Fruit fly (Drosophila melanogaster) whole organism: ENCODE measurements around the gene kek5.

Experiments used
- CG8478 ChIP-seq: fragments of >200 bp; optimal IDR thresholded peaks from 2 replicates; lab custom pipeline; 2018; ENCODE audit warnings: inconsistent platforms
- EcR ChIP-seq, 2 experiments: fragments of >200 bp; optimal IDR thresholded peaks; 2 replicates each; lab custom pipeline; 2017; ENCODE audit warnings: missing biosample characterization in 2 of 2, missing genetic modification characterization in 2 of 2, missing genetic modification reagents in 2 of 2
- pan ChIP-seq: fragments of >200 bp; optimal IDR thresholded peaks from 2 replicates; lab custom pipeline; 2017
- psq ChIP-seq: fragments of >200 bp; optimal IDR thresholded peaks from 2 replicates; lab custom pipeline; 2017
- usp ChIP-seq: fragments of >200 bp; optimal IDR thresholded peaks from 2 replicates; lab custom pipeline; 2017; ENCODE audit warnings: missing biosample characterization, missing genetic modification characterization, mixed read lengths

- TF ChIP-seq psq (lab: Kevin White, UChicago), result no peak
- TF ChIP-seq usp (GFP tag; lab: Kevin White, UChicago), result no peak
- no peak for TF ChIP-seq EcR (GFP tag; optimal IDR thresholded peaks at IDR 0.05; lab: Kevin White, UChicago)
- TF ChIP-seq pan (lab: Kevin White, UChicago), result no peak
- no peak for TF ChIP-seq CG8478
These were observed 29.2 kb upstream of the kek5 start for dm6 chrX:19323835-19324133.
